Worm (Caenorhabditis elegans) whole organism, L2 larva: ENCODE results near the gene mks-5.

Source experiments
- ZK546.5 ChIP-seq: sonication (generic microtip); optimal IDR thresholded peaks from 2 replicates; lab custom pipeline; 2017; ENCODE audit warnings: missing biosample characterization, missing genetic modification characterization
- blmp-1 ChIP-seq: sonication (generic microtip); optimal IDR thresholded peaks from 2 replicates; lab custom pipeline; 2017; ENCODE audit warnings: missing genetic modification characterization, mild to moderate bottlenecking, missing compliant biosample characterization, antibody characterized with exemption, moderate library complexity; ENCODE audit not compliant: insufficient read depth
- lin-13 ChIP-seq: fragments of 150-350 bp; optimal IDR thresholded peaks from 2 replicates; lab custom pipeline; 2014; ENCODE audit warnings: missing biosample characterization, missing genetic modification reagents, missing genetic modification characterization
- lsy-2 ChIP-seq, 2 experiments: fragments of 150-350 bp in 1 of 2; sonication (generic microtip) in 1 of 2; optimal IDR thresholded peaks; 2 replicates each; lab custom pipeline; 2014 to 2017; ENCODE audit warnings: missing biosample characterization in 2 of 2, missing genetic modification characterization in 2 of 2
- mab-5 ChIP-seq: fragments of 150-350 bp; optimal IDR thresholded peaks from 2 replicates; lab custom pipeline; 2014; ENCODE audit warnings: missing biosample characterization, missing genetic modification characterization
- nhr-11 ChIP-seq: fragments of 150-350 bp; optimal IDR thresholded peaks from 2 replicates; lab custom pipeline; 2014; ENCODE audit warnings: missing biosample characterization, missing genetic modification characterization
- nhr-129 ChIP-seq: fragments of 150-350 bp; optimal IDR thresholded peaks from 2 replicates; lab custom pipeline; 2014; ENCODE audit warnings: missing biosample characterization, missing genetic modification characterization
- nhr-237 ChIP-seq: fragments of 150-350 bp; optimal IDR thresholded peaks from 2 replicates; lab custom pipeline; 2014; ENCODE audit warnings: missing biosample characterization, missing genetic modification characterization
- sem-4 ChIP-seq: fragments of 150-350 bp; optimal IDR thresholded peaks from 2 replicates; lab custom pipeline; 2014; ENCODE audit warnings: missing biosample characterization, missing genetic modification reagents, missing genetic modification characterization
- unc-39 ChIP-seq: fragments of 150-350 bp; optimal IDR thresholded peaks from 2 replicates; lab custom pipeline; 2014; ENCODE audit warnings: missing biosample characterization, missing genetic modification characterization
- ztf-11 ChIP-seq: sonication (generic microtip); optimal IDR thresholded peaks from 2 replicates; lab custom pipeline; 2017; ENCODE audit warnings: missing biosample characterization, missing genetic modification characterization

ce11 chrII:10708660-10709059 is 11.4 kb upstream of the mks-5 start, which contains the start of gene bli-1:
- TF ChIP-seq ztf-11 (tag; lab: Kevin White, UChicago) (no peak), nhr-11 (tag; lab: Kevin White, UChicago) (no peak), nhr-129 (tag; lab: Kevin White, UChicago) (no peak), nhr-237 (tag; lab: Kevin White, UChicago) (no peak), ZK546.5 (no peak), blmp-1 (tag; lab: Kevin White, UChicago) (no peak), lin-13 (GFP tag; lab: Kevin White, UChicago) (no peak), lsy-2 (tag; optimal IDR thresholded peaks at IDR 0.05; lab: Kevin White, UChicago) (no peak), mab-5 (tag; lab: Kevin White, UChicago) (no peak), unc-39 (tag; lab: Kevin White, UChicago) (no peak), sem-4 (tag; lab: Kevin White, UChicago) (no peak)
